Fruit fly (Drosophila melanogaster) whole organism, adult: ENCODE results near the gene CG7739.

ENCODE experiments used
- CG11617 ChIP-seq: fragments of 200-800 bp; sonication (Bioruptor generic); optimal IDR thresholded peaks from 2 replicates; lab custom pipeline; 2017; ENCODE audit warnings: mild to moderate bottlenecking, missing biosample characterization, missing genetic modification reagents, missing genetic modification characterization
- CG12768 ChIP-seq: fragments of 200-800 bp; sonication (Bioruptor generic); optimal IDR thresholded peaks from 2 replicates; lab custom pipeline; 2017; ENCODE audit warnings: missing biosample characterization, missing genetic modification characterization, mild to moderate bottlenecking, moderate library complexity, missing genetic modification reagents
- CG7101 ChIP-seq: fragments of 200-800 bp; sonication (Bioruptor generic); optimal IDR thresholded peaks from 2 replicates; lab custom pipeline; 2018; ENCODE audit warnings: missing biosample characterization, mild to moderate bottlenecking, missing genetic modification characterization, moderate library complexity
- pad ChIP-seq: fragments of 200-800 bp; sonication (Bioruptor generic); optimal IDR thresholded peaks from 3 replicates; lab custom pipeline; 2017; ENCODE audit warnings: missing biosample characterization, missing genetic modification characterization, mild to moderate bottlenecking, moderate library complexity, missing genetic modification reagents
- tj ChIP-seq: fragments of 200-800 bp; sonication (Bioruptor generic); optimal IDR thresholded peaks from 3 replicates; lab custom pipeline; 2017; ENCODE audit warnings: missing biosample characterization, mild to moderate bottlenecking, missing genetic modification characterization, moderate library complexity

dm6 chr3L:15526712-15527111 lies 36.2 kb downstream of the CG7739 start, which contains the start of gene CG33985:
- TF ChIP-seq CG11617 (GFP tag; lab: Kevin White, UChicago) (no peak), pad (no peak), CG12768 (GFP tag; lab: Kevin White, UChicago) (no peak), CG7101 (tag; lab: Kevin White, UChicago) (no peak), tj (no peak)
